Fruit fly (Drosophila melanogaster): ENCODE data around the gene CG11327.
A peak's percentile ranks its signal among the peaks of the same experiment; 100 is the strongest.

Gene CG11327

dm6 chr2L:6649085-6649754, 37.3 kb downstream of the CG11327 start, which contains the start of the genes CG31635 and Tango1 (continued):
- TF ChIP-seq sens-2 (GFP tag; IDR thresholded peaks at IDR 0.05), result no peak
- TF ChIP-seq C15 (GFP tag; IDR thresholded peaks at IDR 0.05), result no peak
- TF ChIP-seq psq (GFP tag; optimal IDR thresholded peaks at IDR 0.05), result no peak
- TF ChIP-seq Atf3 (GFP tag; optimal IDR thresholded peaks at IDR 0.05), result no peak
- no peak for TF ChIP-seq so (GFP tag; IDR thresholded peaks at IDR 0.05)
- no peak for TF ChIP-seq cad (GFP tag; optimal IDR thresholded peaks at IDR 0.05)
- TF ChIP-seq onecut (GFP tag; IDR thresholded peaks at IDR 0.05), result no peak
- no peak for TF ChIP-seq Camta (GFP tag; optimal IDR thresholded peaks at IDR 0.05)
- no peak for TF ChIP-seq trh (GFP tag; optimal IDR thresholded peaks at IDR 0.05)
- TF ChIP-seq CG3847 (GFP tag; IDR thresholded peaks at IDR 0.05), result peak; percentile 32; the same call in 1 of the 2 replicates
- no peak for TF ChIP-seq CG2678 (tag; optimal IDR thresholded peaks at IDR 0.05)
- TF ChIP-seq CG6689 (GFP tag; IDR thresholded peaks at IDR 0.05), result no peak
- no peak for TF ChIP-seq ems (GFP tag; optimal IDR thresholded peaks at IDR 0.05)
- TF ChIP-seq h (optimal IDR thresholded peaks at IDR 0.05), result no peak
- no peak for TF ChIP-seq H15 (GFP tag; IDR thresholded peaks at IDR 0.05)
- TF ChIP-seq amos (GFP tag; IDR thresholded peaks at IDR 0.05; ENCODE audit: partially characterized antibody), result no peak
- no peak for TF ChIP-seq dati (GFP tag; IDR thresholded peaks at IDR 0.05)
- TF ChIP-seq CG1024 (GFP tag; IDR thresholded peaks at IDR 0.05), result no peak
- no peak for TF ChIP-seq dmrt99B (tag; optimal IDR thresholded peaks at IDR 0.05)
- no peak for TF ChIP-seq CG13123 (GFP tag; optimal IDR thresholded peaks at IDR 0.05)
- TF ChIP-seq bigmax (GFP tag; optimal IDR thresholded peaks at IDR 0.05), result no peak
- TF ChIP-seq CG11560 (tag; IDR thresholded peaks at IDR 0.05), result no peak
- no peak for TF ChIP-seq CG16813 (GFP tag; IDR thresholded peaks at IDR 0.05; ENCODE audit: partially characterized antibody)
- no peak for TF ChIP-seq hb (GFP tag; IDR thresholded peaks at IDR 0.05; ENCODE audit: partially characterized antibody)
- no peak for TF ChIP-seq fru (optimal IDR thresholded peaks at IDR 0.05)
- no peak for TF ChIP-seq wdn (GFP tag; IDR thresholded peaks at IDR 0.05)
- TF ChIP-seq gro (GFP tag; optimal IDR thresholded peaks at IDR 0.05), result peak; percentile 9
- no peak for TF ChIP-seq crol (GFP tag; IDR thresholded peaks at IDR 0.05)
- no peak for TF ChIP-seq Hey (tag; optimal IDR thresholded peaks at IDR 0.05)
- TF ChIP-seq CoRest (tag; optimal IDR thresholded peaks at IDR 0.05), result no peak
- no peak for TF ChIP-seq pros (GFP tag; optimal IDR thresholded peaks at IDR 0.05)
- TF ChIP-seq hkb (optimal IDR thresholded peaks at IDR 0.05), result peak; percentile 95
- TF ChIP-seq hkb (GFP tag; IDR thresholded peaks at IDR 0.05), result no peak
- no peak for TF ChIP-seq Rx (GFP tag; IDR thresholded peaks at IDR 0.05)
- no peak for TF ChIP-seq bcd (GFP tag; optimal IDR thresholded peaks at IDR 0.05)
- peak; percentile 46; the same call in 1 of the 3 replicates for TF ChIP-seq CG34422 (GFP tag; IDR thresholded peaks at IDR 0.05)
- peak; percentile 29 for TF ChIP-seq mam (GFP tag; optimal IDR thresholded peaks at IDR 0.05)
- TF ChIP-seq CG1529 (GFP tag; optimal IDR thresholded peaks at IDR 0.05), result no peak
- TF ChIP-seq Dad (GFP tag; optimal IDR thresholded peaks at IDR 0.05), result no peak
- TF ChIP-seq CG3838 (GFP tag; optimal IDR thresholded peaks at IDR 0.05), result no peak
- peak; percentile 97 for TF ChIP-seq CG9797 (GFP tag; optimal IDR thresholded peaks at IDR 0.05)
- no peak for TF ChIP-seq CG8924 (tag; optimal IDR thresholded peaks at IDR 0.05)
- TF ChIP-seq esg (GFP tag; conservative IDR thresholded peaks at IDR 0.05), result no peak
- no peak for TF ChIP-seq pfk (GFP tag; optimal IDR thresholded peaks at IDR 0.05)
- TF ChIP-seq CG2889 (GFP tag; IDR thresholded peaks at IDR 0.05), result no peak
- TF ChIP-seq CG10959 (GFP tag; IDR thresholded peaks at IDR 0.05), result no peak
- no peak for TF ChIP-seq CG9437 (GFP tag; optimal IDR thresholded peaks at IDR 0.05)
- TF ChIP-seq CG17385 (GFP tag; optimal IDR thresholded peaks at IDR 0.05), result no peak
- TF ChIP-seq CG31224 (GFP tag; IDR thresholded peaks at IDR 0.05), result no peak
- TF ChIP-seq rib (GFP tag; IDR thresholded peaks at IDR 0.05), result no peak
- TF ChIP-seq CG7556 (GFP tag; optimal IDR thresholded peaks at IDR 0.05), result no peak
- TF ChIP-seq jing (GFP tag; optimal IDR thresholded peaks at IDR 0.05), result no peak
- TF ChIP-seq CG17912 (GFP tag; optimal IDR thresholded peaks at IDR 0.05), result no peak

All from whole organism, embryonic.